Worm (Caenorhabditis elegans) whole organism, L4/young adult: Measurements from ENCODE around the gene C10E2.2.

Experiments
- W03F9.2 ChIP-seq: fragments of 150-350 bp; optimal IDR thresholded peaks from 2 replicates; lab custom pipeline; 2014; ENCODE audit warnings: missing biosample characterization, missing genetic modification characterization
- dao-5 ChIP-seq: sonication (generic microtip); optimal IDR thresholded peaks from 2 replicates; lab custom pipeline; 2016; ENCODE audit warnings: missing genotype, missing genetic modification characterization, moderate library complexity, missing compliant biosample characterization
- him-1 ChIP-seq: sonication (generic microtip); optimal IDR thresholded peaks from 2 replicates; lab custom pipeline; 2016; ENCODE audit warnings: missing genotype, missing genetic modification reagents, missing genetic modification characterization, missing compliant biosample characterization

Gene C10E2.2

DNA sequence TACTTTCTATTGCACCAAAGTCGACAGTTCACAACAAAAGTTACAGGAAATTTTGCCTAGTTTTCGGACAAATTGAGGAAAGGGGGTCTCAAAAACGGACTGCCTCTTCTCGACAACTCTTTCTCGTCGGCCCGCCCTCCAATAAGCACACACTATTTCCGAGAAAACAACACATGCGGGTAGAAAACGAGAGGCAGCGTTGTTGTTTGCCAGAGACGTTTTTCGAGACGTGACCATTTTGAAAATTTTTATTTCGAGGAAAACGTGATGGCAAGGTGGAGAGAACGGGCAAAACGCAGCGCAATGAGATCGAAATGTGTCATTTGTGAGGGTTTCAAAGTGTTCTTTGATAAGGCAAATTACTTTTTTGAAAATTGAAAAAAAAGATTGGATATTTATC lies 48.4 kb downstream of the C10E2.2 start:
- TF ChIP-seq dao-5 = no peak
- TF ChIP-seq him-1 (tag; lab: Kevin White, UChicago) = no peak
- TF ChIP-seq W03F9.2 (tag; lab: Kevin White, UChicago) = no peak

DNA sequence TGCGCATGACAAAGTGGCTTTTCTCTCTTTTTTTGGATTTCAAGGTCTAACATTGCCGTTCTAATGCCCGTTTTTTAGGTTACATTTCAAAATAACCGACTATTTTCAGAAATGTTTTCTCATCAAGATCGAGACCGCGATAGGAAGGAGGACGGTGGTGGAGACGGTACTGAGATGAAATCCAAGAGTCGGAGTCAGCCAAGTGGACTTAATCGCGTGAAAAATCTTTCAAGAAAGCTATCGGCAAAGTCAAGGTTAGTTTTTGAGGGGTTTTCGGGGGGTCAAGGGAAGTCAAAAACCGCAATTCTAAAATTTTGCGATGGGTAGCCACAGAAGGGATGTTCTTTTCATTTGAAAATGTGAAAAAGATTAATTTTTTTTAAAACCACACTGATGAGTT lies 50.9 kb downstream of the C10E2.2 start, which contains the start of gene aak-2:
Gene aak-2, plus strand, starts transcription at position 110 of the 400 bp plus-strand sequence.
- TF ChIP-seq dao-5 (no peak), W03F9.2 (tag; lab: Kevin White, UChicago) (no peak), him-1 (tag; lab: Kevin White, UChicago) (no peak)

DNA sequence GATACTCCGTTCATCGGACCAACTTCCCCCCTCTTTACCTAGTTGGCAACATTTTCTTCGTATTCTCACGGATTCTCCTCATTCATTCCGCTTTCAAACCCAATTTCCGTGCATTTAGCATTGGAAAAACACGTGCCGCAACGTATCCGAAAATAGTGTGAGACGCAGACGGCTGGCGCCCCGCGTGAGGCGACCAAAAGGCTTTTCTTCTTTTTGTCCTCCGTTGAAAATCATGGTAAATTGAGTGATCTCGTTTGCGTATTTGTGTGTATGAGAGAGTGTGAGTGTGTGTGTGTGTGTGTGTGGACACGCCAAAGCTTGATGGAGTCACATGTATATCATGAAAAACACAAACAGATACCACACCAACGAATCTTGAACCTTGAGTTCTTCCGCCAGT lies 51.8 kb downstream of the C10E2.2 start:
- peak; percentile 69 for TF ChIP-seq W03F9.2 (tag; lab: Kevin White, UChicago)
- TF ChIP-seq him-1 (tag; lab: Kevin White, UChicago) = peak; percentile 64
- no peak for TF ChIP-seq dao-5

DNA sequence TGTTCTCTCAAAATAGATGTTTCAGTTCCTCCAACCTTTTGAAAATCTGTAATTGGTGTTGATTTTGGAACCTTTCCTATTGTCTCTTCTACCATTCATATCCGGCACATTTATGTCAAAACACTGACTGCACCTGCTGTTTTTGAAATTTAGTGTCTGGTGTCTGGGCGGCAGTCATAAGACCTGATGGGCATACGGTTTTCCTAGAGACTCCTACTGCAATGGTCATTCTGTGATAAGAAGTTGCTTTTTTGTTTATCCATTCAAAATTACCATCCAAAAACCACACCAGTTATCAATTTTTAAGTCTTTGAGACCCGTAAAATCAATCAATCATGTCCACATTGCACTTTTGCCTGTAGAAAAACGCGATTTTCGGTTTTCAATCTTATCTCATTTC lies 53.6 kb downstream of the C10E2.2 start:
- no peak for TF ChIP-seq W03F9.2 (tag; lab: Kevin White, UChicago)
- no peak for TF ChIP-seq him-1 (tag; lab: Kevin White, UChicago)
